Fruit fly (Drosophila melanogaster) S2 (cell line): ENCODE measurements around the gene CG14312.

Source experiments
- CG8478 ChIP-seq: fragments of >200 bp; optimal IDR thresholded peaks from 2 replicates; lab custom pipeline; 2018
- CTCF ChIP-seq, 2 experiments: fragments of >200 bp; optimal IDR thresholded peaks; 2 replicates each; lab custom pipeline; 2018

CG14312 gene

DNA sequence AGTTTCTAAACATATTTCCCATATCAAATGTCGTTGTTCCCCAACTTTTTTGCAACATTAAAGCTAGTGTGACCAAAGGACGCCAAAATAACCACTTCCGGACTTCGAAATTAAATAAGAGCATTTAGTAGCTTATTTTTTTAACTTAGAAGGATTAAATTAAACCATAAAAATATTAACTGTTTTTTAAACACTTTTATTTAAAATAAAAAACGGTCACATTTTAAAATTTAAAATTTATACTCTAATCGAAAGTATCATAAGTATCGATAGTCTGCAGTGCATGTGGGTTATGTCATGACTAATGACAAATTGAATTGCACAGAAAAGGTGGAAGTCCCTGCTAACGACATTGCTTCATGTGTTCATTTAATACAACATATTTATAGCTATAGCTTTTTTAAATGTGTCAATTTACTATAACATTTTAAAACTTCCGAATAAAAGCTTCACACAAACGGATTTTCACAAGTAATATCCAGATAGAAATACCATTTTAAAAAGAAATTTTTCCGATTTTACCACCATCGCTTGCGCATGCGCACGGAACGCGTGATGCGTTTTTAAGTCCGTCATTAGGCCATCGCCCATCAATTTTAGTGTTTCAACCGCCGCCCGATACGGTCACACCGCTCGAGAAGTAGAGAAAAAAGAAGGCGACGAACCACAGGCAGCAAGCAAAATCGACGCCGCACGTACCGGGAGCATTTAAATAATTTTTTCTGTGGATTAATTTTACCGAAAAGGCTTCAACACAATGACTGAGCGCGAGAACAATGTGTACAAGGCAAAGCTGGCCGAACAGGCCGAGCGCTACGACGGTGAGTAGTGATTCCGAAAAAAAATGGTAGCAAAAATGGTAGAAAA, 41.0 kb downstream of the CG14312 start, which contains the start of the genes CG7156 and 14-3-3epsilon:
Gene CG7156 (minus strand): TSS at position 71 of the 867 bp plus-strand sequence.
Gene 14-3-3epsilon (plus strand): TSS at position 443 of the 867 bp plus-strand sequence.
- peak in 1 of 2 experiments; percentile 8 for TF ChIP-seq CTCF (optimal IDR thresholded peaks at IDR 0.05; lab: Kevin White, UChicago)
- no peak for TF ChIP-seq CG8478 (lab: Kevin White, UChicago)

DNA sequence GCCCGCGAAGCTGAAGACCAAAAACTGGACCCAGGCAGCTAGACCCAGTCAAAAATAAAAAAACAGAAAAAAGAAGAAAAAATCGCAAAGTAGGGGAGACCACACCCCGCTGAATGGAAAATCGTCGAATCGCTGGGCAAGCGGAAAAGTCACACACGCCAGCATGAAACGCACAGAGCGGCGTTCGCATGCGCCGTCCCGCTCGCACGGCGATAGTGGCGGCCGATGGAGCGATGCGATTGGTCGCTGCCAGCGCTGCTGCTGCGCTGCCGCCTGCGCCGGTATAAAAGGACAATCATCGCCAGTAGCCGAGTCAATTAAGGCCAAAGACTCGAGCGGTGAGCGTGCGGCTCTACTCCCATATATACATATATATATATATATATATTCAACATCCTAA, 47.4 kb downstream of the CG14312 start, which contains the start of gene repo:
Gene repo (plus strand): TSS at position 314 of the 400 bp plus-strand sequence.
- TF ChIP-seq CG8478 (lab: Kevin White, UChicago), result no peak

DNA sequence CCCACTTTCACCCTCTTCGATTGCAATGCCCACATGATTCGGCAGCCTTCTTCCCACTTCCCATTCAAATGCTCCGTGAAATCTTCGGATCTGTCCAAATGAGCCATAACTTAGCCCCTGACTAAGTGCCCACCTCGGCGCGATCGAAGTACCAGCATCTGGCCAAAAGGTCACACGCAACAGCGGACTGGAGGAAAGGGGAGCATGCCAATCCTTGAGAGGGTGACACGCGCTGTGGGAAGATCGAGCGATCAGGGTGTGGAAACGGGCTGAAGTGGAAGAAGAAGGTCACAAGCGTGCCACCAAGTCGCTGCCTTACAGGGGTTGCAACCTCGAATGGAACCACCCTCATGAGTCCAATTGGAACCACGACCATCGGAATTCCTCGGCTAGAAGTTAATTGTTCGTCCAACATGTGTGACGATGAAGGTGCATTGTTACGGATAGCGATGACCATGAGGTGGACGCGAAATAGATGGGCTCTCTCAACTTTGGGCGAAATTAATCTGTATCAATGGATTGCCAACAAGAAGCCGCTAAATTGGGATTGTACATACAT, 48.5 kb downstream of the CG14312 start:
- TF ChIP-seq CG8478 (lab: Kevin White, UChicago), result no peak
- no peak for TF ChIP-seq CTCF (optimal IDR thresholded peaks at IDR 0.05; lab: Kevin White, UChicago)
